Worm (Caenorhabditis elegans): Measurements from ENCODE around the gene srw-54.

ce11 chrV:16582973-16583372 is 28.2 kb upstream of the srw-54 start, which contains the start of gene str-150:
- TF ChIP-seq ceh-20 (GFP tag; IDR thresholded peaks at IDR 0.05): no peak
- no peak for TF ChIP-seq ctbp-1 (GFP tag; IDR thresholded peaks at IDR 0.05)
- TF ChIP-seq F44E2.7 (GFP tag; IDR thresholded peaks at IDR 0.05): no peak
- no peak for TF ChIP-seq hlh-30 (tag; optimal IDR thresholded peaks at IDR 0.05; ENCODE audit: insufficient read depth)
- TF ChIP-seq mep-1 (tag; optimal IDR thresholded peaks at IDR 0.05): no peak
- TF ChIP-seq nhr-6 (tag; optimal IDR thresholded peaks at IDR 0.05): no peak
- no peak for TF ChIP-seq lin-39 (tag; optimal IDR thresholded peaks at IDR 0.05)
- TF ChIP-seq nhr-11 (tag; optimal IDR thresholded peaks at IDR 0.05): no peak
- no peak for TF ChIP-seq nhr-25 (tag; optimal IDR thresholded peaks at IDR 0.05; ENCODE audit: borderline replicate concordance, insufficient read depth)

All from whole organism, L4 larva.